Worm (Caenorhabditis elegans): ENCODE results near the gene R10E8.6.
A peak's percentile ranks its signal among the peaks of the same experiment; 100 is the strongest.

Gene R10E8.6

DNA sequence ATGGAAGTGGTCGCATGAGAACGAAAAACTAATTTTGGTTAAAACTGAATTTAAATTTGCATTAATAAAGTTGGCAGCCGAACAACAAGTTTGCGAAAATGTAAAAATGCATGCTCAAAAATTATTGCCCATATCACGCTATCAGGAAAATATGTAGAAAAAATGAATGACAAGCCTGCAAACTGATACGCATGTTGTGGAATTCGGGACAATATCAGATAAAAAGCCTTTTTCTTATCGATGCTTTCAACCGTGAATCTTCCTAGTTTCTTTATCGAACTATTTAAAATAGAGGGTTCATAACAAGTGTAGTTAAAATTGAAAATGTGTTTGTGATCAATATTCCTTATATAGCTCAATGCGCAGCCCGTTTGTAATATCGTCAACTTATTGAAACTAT lies 20.1 kb downstream of the R10E8.6 start:
- peak; percentile 77 for TF ChIP-seq pqm-1 (tag; optimal IDR thresholded peaks at IDR 0.05)
- no peak for TF ChIP-seq unc-39 (tag; optimal IDR thresholded peaks at IDR 0.05)
- TF ChIP-seq daf-16 (GFP tag; optimal IDR thresholded peaks at IDR 0.05) = no peak
- peak; percentile 49 for TF ChIP-seq daf-16 (tag; optimal IDR thresholded peaks at IDR 0.05)
- TF ChIP-seq ztf-7 (tag; optimal IDR thresholded peaks at IDR 0.05) = no peak
- TF ChIP-seq dve-1 (tag; optimal IDR thresholded peaks at IDR 0.05; ENCODE audit: insufficient read depth) = peak; percentile 29
- peak; percentile 63 for TF ChIP-seq nhr-28 (tag; optimal IDR thresholded peaks at IDR 0.05)
- TF ChIP-seq dmd-6 (GFP tag; IDR thresholded peaks at IDR 0.05) = peak; percentile 36; the same call in 1 of the 2 replicates

DNA sequence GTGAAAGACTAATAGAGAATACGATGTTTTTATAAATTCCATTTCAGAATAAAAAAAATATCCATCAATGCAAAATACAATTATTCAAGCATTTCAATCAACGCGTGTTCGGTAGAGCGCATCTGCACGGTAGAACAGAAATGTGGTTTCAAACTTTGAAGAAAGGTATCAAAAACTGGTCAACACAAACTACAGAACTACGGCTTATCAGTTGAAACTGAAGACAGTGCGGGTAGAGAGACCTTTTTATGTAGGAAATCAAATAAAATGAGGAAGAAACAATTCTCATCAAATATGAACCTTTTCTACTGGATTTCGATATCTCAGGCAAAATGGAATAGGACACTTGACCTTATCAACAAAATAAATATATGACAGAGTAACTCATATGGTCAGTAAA lies 21.8 kb downstream of the R10E8.6 start:
- TF ChIP-seq php-3 (GFP tag; IDR thresholded peaks at IDR 0.05) (no peak), ceh-62 (tag; optimal IDR thresholded peaks at IDR 0.05) (no peak), daf-16 (GFP tag; optimal IDR thresholded peaks at IDR 0.05) (no peak), daf-16 (tag; optimal IDR thresholded peaks at IDR 0.05) (peak; percentile 28), sdz-12 (GFP tag; optimal IDR thresholded peaks at IDR 0.05) (no peak), F10B5.3 (tag; optimal IDR thresholded peaks at IDR 0.05) (no peak), unc-130 (GFP tag; optimal IDR thresholded peaks at IDR 0.05) (no peak), lin-29 (GFP tag; IDR thresholded peaks at IDR 0.05) (no peak), aha-1 (tag) (peak; percentile 34), D1046.2 (GFP tag; IDR thresholded peaks at IDR 0.05) (no peak), nhr-111 (GFP tag; optimal IDR thresholded peaks at IDR 0.05) (no peak), hif-1 (tag; optimal IDR thresholded peaks at IDR 0.05) (no peak), spr-1 (tag; optimal IDR thresholded peaks at IDR 0.05) (no peak), nhr-28 (tag; optimal IDR thresholded peaks at IDR 0.05) (peak; percentile 77), dve-1 (tag; optimal IDR thresholded peaks at IDR 0.05; ENCODE audit: insufficient read depth) (peak; percentile 17), zip-2 (tag; optimal IDR thresholded peaks at IDR 0.05) (no peak), aly-2 (tag; optimal IDR thresholded peaks at IDR 0.05) (no peak), jun-1 (tag; optimal IDR thresholded peaks at IDR 0.05) (no peak), F37D6.2 (tag; optimal IDR thresholded peaks at IDR 0.05) (no peak), pqm-1 (tag; optimal IDR thresholded peaks at IDR 0.05) (peak; percentile 30), nhr-41 (GFP tag; IDR thresholded peaks at IDR 0.05) (no peak), Y75B8A.6 (GFP tag; IDR thresholded peaks at IDR 0.05) (no peak), mxl-2 (GFP tag; conservative IDR thresholded peaks at IDR 0.05) (no peak), egl-43 (GFP tag; IDR thresholded peaks at IDR 0.05) (no peak)

DNA sequence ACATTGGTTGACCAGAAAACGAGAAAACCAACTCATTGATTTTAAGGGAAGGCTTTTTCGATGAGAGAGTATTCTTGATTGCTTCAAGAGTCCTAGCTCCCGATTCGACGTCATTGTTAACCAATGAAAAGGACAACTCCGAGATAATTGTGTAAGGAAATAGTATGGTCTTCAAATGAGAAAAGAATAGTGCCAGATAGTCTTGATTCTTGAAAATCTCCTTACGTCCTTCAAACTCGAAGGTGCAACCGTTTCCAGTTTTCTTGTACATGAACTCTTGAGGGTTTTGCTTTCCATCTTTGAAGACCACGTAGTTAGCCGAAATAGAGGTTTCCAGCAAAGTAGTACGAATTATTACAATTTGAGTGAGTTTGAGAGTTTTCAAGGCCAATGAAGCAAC lies 23.0 kb downstream of the R10E8.6 start:
- peak in 1 of 2 experiments; percentile 93 for TF ChIP-seq unc-62 (GFP tag; optimal IDR thresholded peaks at IDR 0.05 in 1 of 2)
- TF ChIP-seq unc-62 (tag; optimal IDR thresholded peaks at IDR 0.05) = no peak
- no peak for TF ChIP-seq lin-1 (GFP tag; IDR thresholded peaks at IDR 0.05)
- TF ChIP-seq duxl-1 (tag; optimal IDR thresholded peaks at IDR 0.05; ENCODE audit: poor library complexity) = no peak
- TF ChIP-seq hif-1 (tag; optimal IDR thresholded peaks at IDR 0.05) = no peak
- no peak for TF ChIP-seq hlh-11 (tag; optimal IDR thresholded peaks at IDR 0.05)

DNA sequence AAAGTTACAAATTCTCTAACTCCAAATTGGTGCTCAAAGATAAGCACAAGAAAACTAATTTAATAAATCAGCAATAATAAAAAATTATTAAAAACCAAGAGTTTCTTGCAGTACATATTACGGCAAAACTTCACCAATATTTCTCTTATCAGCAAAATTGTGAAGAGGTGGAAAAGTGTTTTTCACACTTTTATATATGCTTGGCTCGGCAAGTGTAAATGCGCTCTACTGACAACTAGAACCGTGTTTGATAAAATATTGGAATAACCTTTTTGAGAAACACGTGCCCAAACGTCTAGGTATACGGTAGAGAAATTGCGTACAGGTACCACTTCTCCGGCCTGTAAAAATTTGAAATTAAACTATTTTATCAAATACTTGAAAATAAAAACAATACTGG lies 24.9 kb downstream of the R10E8.6 start, which contains the start of gene R10E8.8:
TSS of gene R10E8.8 (minus strand) at position 343 of the 400 bp plus-strand sequence.
- TF ChIP-seq madf-5 (GFP tag; IDR thresholded peaks at IDR 0.05) (no peak), fkh-10 (GFP tag; optimal IDR thresholded peaks at IDR 0.05) (no peak), dmd-6 (GFP tag; IDR thresholded peaks at IDR 0.05) (0 out of 2 replicates have a peak, but pooled peaks have one; percentile 25), nhr-6 (tag; optimal IDR thresholded peaks at IDR 0.05) (no peak), lsy-2 (tag; optimal IDR thresholded peaks at IDR 0.05) (peak in 1 of 2 experiments; percentile 41), daf-8 (GFP tag; IDR thresholded peaks at IDR 0.05) (no peak), nhr-11 (tag; optimal IDR thresholded peaks at IDR 0.05) (no peak), nhr-25 (tag; optimal IDR thresholded peaks at IDR 0.05; ENCODE audit: borderline replicate concordance, insufficient read depth) (no peak), lin-29 (GFP tag; IDR thresholded peaks at IDR 0.05) (no peak), daf-16 (GFP tag; optimal IDR thresholded peaks at IDR 0.05) (no peak), daf-16 (tag; optimal IDR thresholded peaks at IDR 0.05) (peak; percentile 81), nhr-48 (tag; optimal IDR thresholded peaks at IDR 0.05) (no peak), ceh-82 (tag; optimal IDR thresholded peaks at IDR 0.05) (no peak), mxl-3 (GFP tag; optimal IDR thresholded peaks at IDR 0.05) (peak; percentile 9), ZK546.5 (tag; optimal IDR thresholded peaks at IDR 0.05) (no peak), ceh-32 (tag; optimal IDR thresholded peaks at IDR 0.05; ENCODE audit: poor library complexity) (no peak), lin-38 (GFP tag; IDR thresholded peaks at IDR 0.05) (peak; percentile 67), aha-1 (tag) (no peak), unc-39 (tag; optimal IDR thresholded peaks at IDR 0.05) (no peak), duxl-1 (tag; optimal IDR thresholded peaks at IDR 0.05; ENCODE audit: poor library complexity) (no peak), tra-1 (GFP tag; IDR thresholded peaks at IDR 0.05) (no peak), gei-8 (GFP tag; optimal IDR thresholded peaks at IDR 0.05) (no peak)
